Fruit fly (Drosophila melanogaster) whole organism, embryonic: ENCODE measurements around the gene Ubc4.
A peak's percentile ranks its signal among the peaks of the same experiment; 100 is the strongest.

Source experiments
- BtbVII ChIP-seq: fragments of 200-800 bp; sonication (Bioruptor generic); optimal IDR thresholded peaks from 3 replicates; lab custom pipeline; 2017; ENCODE audit warnings: missing biosample characterization, mild to moderate bottlenecking, missing genetic modification characterization
- Bteb2 ChIP-seq: fragments of 200-800 bp; sonication (Bioruptor generic); optimal IDR thresholded peaks from 2 replicates; lab custom pipeline; 2016; ENCODE audit warnings: missing biosample characterization, missing genetic modification characterization
- CG10147 ChIP-seq: fragments of 200-800 bp; sonication (Bioruptor generic); optimal IDR thresholded peaks from 2 replicates; lab custom pipeline; 2019; ENCODE audit warnings: missing biosample characterization, mild to moderate bottlenecking, missing genetic modification characterization, moderate library complexity
- CG10366 ChIP-seq: fragments of 200-800 bp; sonication (Bioruptor generic); IDR thresholded peaks from 2 replicates; pipeline ENCODE4 v1.3.6; 2022; ENCODE audit warnings: missing biosample characterization, missing genetic modification characterization
- CG1233 ChIP-seq: fragments of 200-800 bp; sonication (Bioruptor generic); optimal IDR thresholded peaks from 4 replicates; lab custom pipeline; 2018; ENCODE audit warnings: missing biosample characterization, mild to moderate bottlenecking, missing genetic modification characterization
- CG12744 ChIP-seq: fragments of 200-800 bp; sonication (Bioruptor generic); optimal IDR thresholded peaks from 2 replicates; lab custom pipeline; 2016; ENCODE audit warnings: missing biosample characterization, missing genetic modification characterization
- CG13296 ChIP-seq: fragments of 200-800 bp; sonication (Bioruptor generic); optimal IDR thresholded peaks from 3 replicates; lab custom pipeline; 2018; ENCODE audit warnings: missing biosample characterization, mild to moderate bottlenecking, missing genetic modification characterization
- CG13624 ChIP-seq: fragments of 200-800 bp; sonication (Bioruptor generic); optimal IDR thresholded peaks from 2 replicates; lab custom pipeline; 2016; ENCODE audit warnings: missing biosample characterization, missing genetic modification characterization
- CG17385 ChIP-seq: fragments of 200-800 bp; sonication (Bioruptor generic); optimal IDR thresholded peaks from 3 replicates; lab custom pipeline; 2018; ENCODE audit warnings: missing biosample characterization, mild to moderate bottlenecking, missing genetic modification characterization
- CG18619 ChIP-seq: fragments of 200-800 bp; sonication (Bioruptor generic); optimal IDR thresholded peaks from 3 replicates; lab custom pipeline; 2017; ENCODE audit warnings: missing biosample characterization, mild to moderate bottlenecking, missing genetic modification characterization
- CG2199 ChIP-seq: fragments of 200-800 bp; sonication (Bioruptor generic); IDR thresholded peaks from 3 replicates; pipeline ENCODE4 v1.3.6; 2022; ENCODE audit warnings: missing biosample characterization, missing genetic modification characterization
- CG31224 ChIP-seq: fragments of 200-800 bp; sonication (Bioruptor generic); IDR thresholded peaks from 2 replicates; pipeline ENCODE4 v1.3.6; 2022; ENCODE audit warnings: missing biosample characterization, missing genetic modification characterization
- CG34224 ChIP-seq: fragments of 200-800 bp; sonication (Bioruptor generic); IDR thresholded peaks from 3 replicates; pipeline ENCODE4 v1.3.6; 2022; ENCODE audit warnings: missing biosample characterization, missing genetic modification characterization; ENCODE audit not compliant: partially characterized antibody
- CG6683 ChIP-seq: fragments of 200-800 bp; sonication (Bioruptor generic); optimal IDR thresholded peaks from 2 replicates; lab custom pipeline; 2017; ENCODE audit warnings: missing biosample characterization, mild to moderate bottlenecking, missing genetic modification characterization, missing genetic modification reagents
- CG6689 ChIP-seq: fragments of 200-800 bp; sonication (Bioruptor generic); IDR thresholded peaks from 2 replicates; pipeline ENCODE4 v1.3.6; 2022; ENCODE audit warnings: missing biosample characterization, missing genetic modification characterization
- CG9932 ChIP-seq: fragments of 200-800 bp; sonication (Bioruptor generic); IDR thresholded peaks from 2 replicates; pipeline ENCODE4 v1.3.6; 2022; ENCODE audit warnings: missing biosample characterization, missing genetic modification characterization
- Fer1 ChIP-seq: fragments of 200-800 bp; sonication (Bioruptor generic); optimal IDR thresholded peaks from 2 replicates; lab custom pipeline; 2017; ENCODE audit warnings: missing biosample characterization, mild to moderate bottlenecking, missing genetic modification characterization
- Fer3 ChIP-seq: fragments of 200-800 bp; sonication (Bioruptor generic); optimal IDR thresholded peaks from 2 replicates; lab custom pipeline; 2018; ENCODE audit warnings: missing biosample characterization, mild to moderate bottlenecking, missing genetic modification characterization, moderate library complexity
- Hmr ChIP-seq: fragments of 200-800 bp; sonication (Bioruptor generic); optimal IDR thresholded peaks from 3 replicates; lab custom pipeline; 2017; ENCODE audit warnings: mild to moderate bottlenecking, missing biosample characterization, missing genetic modification reagents, missing genetic modification characterization
- Hmx ChIP-seq: fragments of 200-800 bp; sonication (Bioruptor generic); optimal IDR thresholded peaks from 2 replicates; lab custom pipeline; 2016; ENCODE audit warnings: missing biosample characterization, missing genetic modification characterization
- Hr51 ChIP-seq, 2 experiments: fragments of 200-800 bp; sonication (Bioruptor generic); optimal IDR thresholded peaks; 2 replicates in 1 of 2; 3 replicates in 1 of 2; lab custom pipeline; 2016 to 2018; ENCODE audit warnings: missing biosample characterization in 2 of 2, missing genetic modification characterization in 2 of 2, mild to moderate bottlenecking in 1 of 2, moderate library complexity in 1 of 2
- Hsf ChIP-seq: fragments of 200-800 bp; sonication (Bioruptor generic); optimal IDR thresholded peaks from 3 replicates; lab custom pipeline; 2016; ENCODE audit warnings: missing biosample characterization, missing genetic modification characterization
- Meics ChIP-seq: fragments of 200-800 bp; sonication (Bioruptor generic); optimal IDR thresholded peaks from 2 replicates; lab custom pipeline; 2017; ENCODE audit warnings: missing biosample characterization, mild to moderate bottlenecking, missing genetic modification characterization
- Pdp1 ChIP-seq, 2 experiments: fragments of 200-800 bp; sonication (Bioruptor generic); optimal IDR thresholded peaks; 3 replicates each; lab custom pipeline; 2016; ENCODE audit warnings: missing biosample characterization in 2 of 2, missing genetic modification characterization in 2 of 2, mild to moderate bottlenecking in 1 of 2, moderate library complexity in 1 of 2
- Xbp1 ChIP-seq: fragments of 200-800 bp; sonication (Bioruptor generic); optimal IDR thresholded peaks from 3 replicates; lab custom pipeline; 2016; ENCODE audit warnings: missing biosample characterization, mild to moderate bottlenecking, missing genetic modification characterization
- ash1 ChIP-seq: fragments of 200-800 bp; sonication (Bioruptor generic); optimal IDR thresholded peaks from 2 replicates; lab custom pipeline; 2018; ENCODE audit warnings: missing biosample characterization, mild to moderate bottlenecking, missing genetic modification characterization
- chm ChIP-seq: fragments of 200-800 bp; sonication (Bioruptor generic); IDR thresholded peaks from 2 replicates; pipeline ENCODE4 v1.3.6; 2022; ENCODE audit warnings: missing biosample characterization, missing genetic modification characterization
- crol ChIP-seq: fragments of 200-800 bp; sonication (Bioruptor generic); IDR thresholded peaks from 2 replicates; pipeline ENCODE4 v1.3.6; 2022; ENCODE audit warnings: missing biosample characterization, missing genetic modification characterization
- dpn ChIP-seq, 2 experiments: fragments of 200-800 bp; sonication (Bioruptor generic); optimal IDR thresholded peaks; 3 replicates each; lab custom pipeline; 2016; ENCODE audit warnings: missing biosample characterization in 2 of 2, missing genetic modification characterization in 2 of 2
- dysf ChIP-seq: fragments of 200-800 bp; sonication (Bioruptor generic); IDR thresholded peaks from 3 replicates; pipeline ENCODE4 v1.3.6; 2022; ENCODE audit warnings: missing biosample characterization, missing genetic modification characterization
- gce ChIP-seq: fragments of 200-800 bp; sonication (Bioruptor generic); IDR thresholded peaks from 3 replicates; pipeline ENCODE4 v1.3.6; 2022; ENCODE audit warnings: missing biosample characterization, missing genetic modification characterization
- gem ChIP-seq: fragments of 200-800 bp; sonication (Bioruptor generic); optimal IDR thresholded peaks from 2 replicates; lab custom pipeline; 2019; ENCODE audit warnings: missing biosample characterization, mild to moderate bottlenecking, missing genetic modification characterization, moderate library complexity
- grau ChIP-seq: fragments of 200-800 bp; optimal IDR thresholded peaks from 3 replicates; lab custom pipeline; 2019; ENCODE audit warnings: missing biosample characterization, mild to moderate bottlenecking, missing genetic modification characterization, moderate library complexity
- ham ChIP-seq: fragments of 200-800 bp; sonication (Bioruptor generic); IDR thresholded peaks from 2 replicates; pipeline ENCODE4 v1.3.6; 2022; ENCODE audit warnings: missing biosample characterization, missing genetic modification characterization
- inv ChIP-seq: fragments of 200-800 bp; sonication (Bioruptor generic); IDR thresholded peaks from 2 replicates; pipeline ENCODE4 v1.3.6; 2022; ENCODE audit warnings: missing biosample characterization, missing genetic modification characterization; ENCODE audit not compliant: partially characterized antibody
- jigr1 ChIP-seq: fragments of 200-800 bp; sonication (Bioruptor generic); IDR thresholded peaks from 3 replicates; pipeline ENCODE4 v1.3.6; 2022; ENCODE audit warnings: missing biosample characterization, missing genetic modification characterization
- lab ChIP-seq: fragments of 200-800 bp; sonication (Bioruptor generic); optimal IDR thresholded peaks from 3 replicates; lab custom pipeline; 2017; ENCODE audit warnings: missing biosample characterization, missing genetic modification characterization, mild to moderate bottlenecking, moderate library complexity, missing genetic modification reagents
- lmd ChIP-seq: fragments of 200-800 bp; sonication (Bioruptor generic); IDR thresholded peaks from 2 replicates; pipeline ENCODE4 v1.3.6; 2022; ENCODE audit warnings: missing biosample characterization, missing genetic modification characterization
- prd ChIP-seq, 3 experiments: fragments of >200 bp in 2 of 3; fragments of 200-800 bp in 1 of 3; sonication (Bioruptor generic) in 1 of 3; optimal IDR thresholded peaks in 2 of 3; IDR thresholded peaks in 1 of 3; 2 replicates in 2 of 3; 3 replicates in 1 of 3; pipeline versions ENCODE4 v1.3.6 to Lab custom; 2017 to 2022; ENCODE audit warnings: missing biosample characterization in 1 of 3, missing genetic modification characterization in 1 of 3
- schlank ChIP-seq: fragments of 200-800 bp; sonication (Bioruptor generic); optimal IDR thresholded peaks from 2 replicates; lab custom pipeline; 2018; ENCODE audit warnings: missing biosample characterization, mild to moderate bottlenecking, missing genetic modification characterization
- tap ChIP-seq: fragments of 200-800 bp; optimal IDR thresholded peaks from 3 replicates; lab custom pipeline; 2019; ENCODE audit warnings: missing biosample characterization, mild to moderate bottlenecking, missing genetic modification characterization, moderate library complexity
- zen ChIP-seq: fragments of 200-800 bp; sonication (Bioruptor generic); optimal IDR thresholded peaks from 3 replicates; lab custom pipeline; 2018; ENCODE audit warnings: missing biosample characterization, mild to moderate bottlenecking, missing genetic modification characterization, moderate library complexity

The Ubc4 gene

dm6 chr3L:9690798-9691475, 7.2 kb upstream of the Ubc4 start (continued):
- peak; percentile 39 for TF ChIP-seq Bteb2 (GFP tag; lab: Kevin White, UChicago)
- peak; percentile 28 for TF ChIP-seq CG1233 (GFP tag; lab: Kevin White, UChicago)
- TF ChIP-seq lmd (GFP tag; lab: Robert Waterston, UW), result no peak; the same call in 1 of the 2 replicates
- TF ChIP-seq prd (optimal IDR thresholded peaks at IDR 0.05; lab: Kevin White, UChicago), result no peak
- TF ChIP-seq prd (GFP tag; IDR thresholded peaks at IDR 0.05; lab: Robert Waterston, UW), result peak; percentile 18; the same call in 1 of the 3 replicates
- no peak for TF ChIP-seq ash1
- TF ChIP-seq Fer1 (GFP tag; lab: Kevin White, UChicago), result peak; percentile 69
- TF ChIP-seq CG2199, result no peak
- peak; percentile 57 for TF ChIP-seq Fer3 (tag; lab: Kevin White, UChicago)
- TF ChIP-seq zen (tag; lab: Kevin White, UChicago), result no peak
- TF ChIP-seq Hmx (GFP tag; lab: Kevin White, UChicago), result peak; percentile 30
- peak; percentile 29 for TF ChIP-seq CG18619 (GFP tag; lab: Kevin White, UChicago)
- TF ChIP-seq dpn (GFP tag; optimal IDR thresholded peaks at IDR 0.05; lab: Kevin White, UChicago), result peak in 1 of 2 experiments; percentile 36
- peak; percentile 66 for TF ChIP-seq Meics (GFP tag; lab: Kevin White, UChicago)
- peak in 1 of 2 experiments; percentile 59 for TF ChIP-seq Hr51 (GFP tag; optimal IDR thresholded peaks at IDR 0.05; lab: Kevin White, UChicago)
- peak in 1 of 2 experiments; percentile 15 for TF ChIP-seq Pdp1 (GFP tag; optimal IDR thresholded peaks at IDR 0.05; lab: Kevin White, UChicago)
- no peak for TF ChIP-seq CG12744 (GFP tag; lab: Kevin White, UChicago)
- no peak for TF ChIP-seq inv (GFP tag; lab: Robert Waterston, UW)
- TF ChIP-seq CG6689 (GFP tag; lab: Robert Waterston, UW), result peak; percentile 13; the same call in 1 of the 2 replicates
- no peak for TF ChIP-seq lab (GFP tag; lab: Kevin White, UChicago)
- TF ChIP-seq schlank, result no peak
- TF ChIP-seq grau, result peak; percentile 91
- TF ChIP-seq CG13296 (GFP tag; lab: Kevin White, UChicago), result peak; percentile 50
- peak; percentile 69 for TF ChIP-seq gem (tag; lab: Kevin White, UChicago)
- TF ChIP-seq CG9932 (GFP tag; lab: Robert Waterston, UW), result peak; percentile 34; the same call in 1 of the 2 replicates
- no peak for TF ChIP-seq jigr1 (GFP tag; lab: Robert Waterston, UW)
- TF ChIP-seq CG6683 (GFP tag; lab: Kevin White, UChicago), result peak; percentile 4
- peak; percentile 40; the same call in 2 of the 3 replicates for TF ChIP-seq dysf
- TF ChIP-seq Hsf (GFP tag; lab: Kevin White, UChicago), result peak; percentile 5
- peak; percentile 18 for TF ChIP-seq tap (tag; lab: Kevin White, UChicago)
- peak; percentile 48 for TF ChIP-seq CG17385 (GFP tag; lab: Kevin White, UChicago)
- no peak for TF ChIP-seq CG31224 (GFP tag; lab: Robert Waterston, UW)
- peak; percentile 18 for TF ChIP-seq BtbVII
- TF ChIP-seq CG13624, result peak; percentile 49
- TF ChIP-seq CG10147 (GFP tag; lab: Kevin White, UChicago), result peak; percentile 38
- peak; percentile 51 for TF ChIP-seq Hmr (GFP tag; lab: Kevin White, UChicago)
- peak; percentile 65 for TF ChIP-seq crol (GFP tag; lab: Robert Waterston, UW)
- peak; percentile 10 for TF ChIP-seq Xbp1 (GFP tag; lab: Kevin White, UChicago)
- TF ChIP-seq CG34224 (GFP tag; lab: Robert Waterston, UW), result no peak
- no peak for TF ChIP-seq CG10366 (GFP tag; lab: Robert Waterston, UW)
- TF ChIP-seq chm, result no peak
- no peak for TF ChIP-seq gce (GFP tag; lab: Robert Waterston, UW)
- TF ChIP-seq ham (GFP tag; lab: Robert Waterston, UW), result no peak
- TF ChIP-seq, all 482 proteins: peak for 80
